Fruit fly (Drosophila melanogaster) whole organism, adult: ENCODE results near the gene CG43938.

Source experiments
- CG11617 ChIP-seq: fragments of 200-800 bp; sonication (Bioruptor generic); optimal IDR thresholded peaks from 2 replicates; lab custom pipeline; 2017; ENCODE audit warnings: mild to moderate bottlenecking, missing biosample characterization, missing genetic modification reagents, missing genetic modification characterization
- CG12768 ChIP-seq: fragments of 200-800 bp; sonication (Bioruptor generic); optimal IDR thresholded peaks from 2 replicates; lab custom pipeline; 2017; ENCODE audit warnings: missing biosample characterization, missing genetic modification characterization, mild to moderate bottlenecking, moderate library complexity, missing genetic modification reagents
- CG14711 ChIP-seq: fragments of 200-800 bp; sonication (Bioruptor generic); optimal IDR thresholded peaks from 2 replicates; lab custom pipeline; 2018; ENCODE audit warnings: missing biosample characterization, mild to moderate bottlenecking, missing genetic modification characterization, moderate library complexity
- CG1620 ChIP-seq: fragments of 200-800 bp; sonication (Bioruptor generic); optimal IDR thresholded peaks from 2 replicates; lab custom pipeline; 2016; ENCODE audit warnings: missing biosample characterization, missing genetic modification characterization
- CG33017 ChIP-seq: fragments of 200-800 bp; sonication (Bioruptor generic); optimal IDR thresholded peaks from 2 replicates; lab custom pipeline; 2018; ENCODE audit warnings: missing biosample characterization, mild to moderate bottlenecking, missing genetic modification characterization, moderate library complexity
- CG5204 ChIP-seq: fragments of 200-800 bp; sonication (Bioruptor generic); optimal IDR thresholded peaks from 2 replicates; lab custom pipeline; 2016; ENCODE audit warnings: missing biosample characterization, missing genetic modification characterization
- CG7045 ChIP-seq: fragments of 200-800 bp; sonication (Bioruptor generic); optimal IDR thresholded peaks from 2 replicates; lab custom pipeline; 2017; ENCODE audit warnings: missing biosample characterization, mild to moderate bottlenecking, missing genetic modification characterization
- CG7101 ChIP-seq: fragments of 200-800 bp; sonication (Bioruptor generic); optimal IDR thresholded peaks from 2 replicates; lab custom pipeline; 2018; ENCODE audit warnings: missing biosample characterization, mild to moderate bottlenecking, missing genetic modification characterization, moderate library complexity
- Clk ChIP-seq: fragments of 200-800 bp; sonication (Bioruptor generic); optimal IDR thresholded peaks from 2 replicates; lab custom pipeline; 2017; ENCODE audit warnings: missing biosample characterization, missing genetic modification characterization
- Crg-1 ChIP-seq: fragments of 200-800 bp; sonication (Bioruptor generic); optimal IDR thresholded peaks from 2 replicates; lab custom pipeline; 2016; ENCODE audit warnings: missing biosample characterization, missing genetic modification characterization
- Hr96 ChIP-seq: fragments of 200-800 bp; sonication (Bioruptor generic); optimal IDR thresholded peaks from 2 replicates; lab custom pipeline; 2016; ENCODE audit warnings: missing biosample characterization, missing genetic modification characterization
- Mnt ChIP-seq: fragments of 200-800 bp; sonication (Bioruptor generic); optimal IDR thresholded peaks from 2 replicates; lab custom pipeline; 2016; ENCODE audit warnings: missing biosample characterization, mild to moderate bottlenecking, missing genetic modification characterization
- bab1 ChIP-seq: fragments of 200-800 bp; sonication (Bioruptor generic); optimal IDR thresholded peaks from 3 replicates; lab custom pipeline; 2019; ENCODE audit warnings: missing biosample characterization, mild to moderate bottlenecking, missing genetic modification characterization, moderate library complexity
- cic ChIP-seq: fragments of 200-800 bp; sonication (Bioruptor generic); optimal IDR thresholded peaks from 2 replicates; lab custom pipeline; 2017; ENCODE audit warnings: missing biosample characterization, mild to moderate bottlenecking, missing genetic modification characterization, moderate library complexity
- cnc ChIP-seq, 2 experiments: fragments of >200 bp; optimal IDR thresholded peaks; 2 replicates each; lab custom pipeline; 2017
- kay ChIP-seq: fragments of 200-800 bp; sonication (Bioruptor generic); peaks from one replicate; lab custom pipeline; 2016; ENCODE audit warnings: missing biosample characterization, missing genetic modification characterization, borderline replicate concordance
- ovo ChIP-seq: fragments of 200-800 bp; sonication (Bioruptor generic); optimal IDR thresholded peaks from 2 replicates; lab custom pipeline; 2016; ENCODE audit warnings: missing biosample characterization, missing genetic modification characterization
- pad ChIP-seq: fragments of 200-800 bp; sonication (Bioruptor generic); optimal IDR thresholded peaks from 3 replicates; lab custom pipeline; 2017; ENCODE audit warnings: missing biosample characterization, missing genetic modification characterization, mild to moderate bottlenecking, moderate library complexity, missing genetic modification reagents
- tj ChIP-seq: fragments of 200-800 bp; sonication (Bioruptor generic); optimal IDR thresholded peaks from 3 replicates; lab custom pipeline; 2017; ENCODE audit warnings: missing biosample characterization, mild to moderate bottlenecking, missing genetic modification characterization, moderate library complexity
- toe ChIP-seq: fragments of 200-800 bp; sonication (Bioruptor generic); optimal IDR thresholded peaks from 2 replicates; lab custom pipeline; 2016; ENCODE audit warnings: missing biosample characterization, missing genetic modification characterization

Gene CG43938

DNA sequence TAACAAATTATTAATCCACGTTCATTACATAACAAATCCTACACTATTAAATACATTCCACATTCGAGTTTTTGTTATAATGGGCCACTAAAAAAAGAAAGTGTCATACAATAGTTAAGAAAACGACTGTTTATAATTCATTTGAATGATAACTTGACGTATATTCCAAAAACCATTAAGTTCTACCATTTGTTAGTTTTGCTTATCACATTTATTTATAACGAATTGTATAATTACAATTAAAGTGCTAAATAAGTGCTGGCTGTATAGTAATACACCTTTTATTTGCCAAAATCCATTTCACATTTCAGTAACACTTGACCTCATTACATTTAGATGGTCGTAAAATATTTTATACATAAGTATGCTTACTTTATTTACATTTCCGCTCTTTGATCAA, 14.8 kb downstream of the CG43938 start, which contains the start of gene CG10565:
Gene CG10565 (minus strand): TSS at position 101 of the 400 bp plus-strand sequence.
- TF ChIP-seq CG5204 (GFP tag; lab: Kevin White, UChicago) (peak; percentile 36), toe (GFP tag; lab: Kevin White, UChicago) (no peak)

DNA sequence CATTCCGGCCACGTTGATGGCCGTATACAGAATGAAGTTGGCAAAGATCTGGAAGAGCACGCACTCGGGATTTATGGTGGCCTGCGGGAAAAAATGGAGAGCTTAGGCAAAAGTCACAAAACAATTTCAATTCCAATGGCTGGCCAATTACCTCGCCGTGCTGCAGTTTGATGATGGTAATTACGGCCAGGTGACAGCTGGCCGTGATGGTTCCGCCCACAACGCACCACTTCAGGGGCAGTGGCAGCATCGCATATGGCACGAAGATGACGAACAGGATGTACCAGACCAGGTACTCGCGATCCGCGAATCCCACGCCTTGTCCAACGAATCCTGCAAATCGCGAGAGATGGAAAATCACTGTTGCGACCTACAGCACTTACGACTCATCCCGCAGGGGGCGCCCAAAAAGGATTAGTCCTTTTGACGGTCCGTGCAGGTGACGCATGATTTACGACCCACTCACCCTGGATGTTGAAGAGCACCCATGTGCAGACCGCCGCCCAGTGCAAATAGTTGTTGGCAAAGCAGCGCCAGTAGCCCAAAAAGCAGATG, 24.5 kb downstream of the CG43938 start:
- TF ChIP-seq Hr96 (GFP tag; lab: Kevin White, UChicago): no peak
- TF ChIP-seq kay (GFP tag; lab: Kevin White, UChicago): no peak

DNA sequence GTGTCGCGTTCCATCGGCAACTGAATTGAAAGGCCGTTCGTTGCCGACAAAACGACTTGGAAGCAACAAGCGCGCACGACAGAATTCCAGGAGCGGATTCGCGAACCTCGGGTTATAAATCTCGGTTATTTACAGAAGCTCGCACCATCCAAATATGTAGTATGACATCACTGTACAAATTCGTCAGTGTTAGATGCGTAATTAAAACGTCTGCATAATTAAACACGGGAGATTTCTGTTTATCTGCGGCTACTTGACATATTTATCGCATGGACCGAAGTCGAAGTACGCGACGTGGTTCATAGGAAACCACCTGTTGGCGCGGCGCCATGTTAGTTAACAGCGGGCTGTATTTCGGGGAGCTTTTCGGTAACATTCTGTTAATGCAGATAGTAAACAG, 50.5 kb downstream of the CG43938 start, which contains the start of gene Ac78C:
Gene Ac78C (minus strand): TSS at position 26 of the 400 bp plus-strand sequence.
- peak; percentile 88 for TF ChIP-seq CG7045 (GFP tag; lab: Kevin White, UChicago)
- TF ChIP-seq Clk (GFP tag; lab: Kevin White, UChicago): peak; percentile 69
- peak; percentile 89 for TF ChIP-seq Hr96 (GFP tag; lab: Kevin White, UChicago)
- peak; percentile 74 for TF ChIP-seq CG14711 (tag; lab: Kevin White, UChicago)
- TF ChIP-seq CG1620 (GFP tag; lab: Kevin White, UChicago): peak; percentile 75
- peak; percentile 83 for TF ChIP-seq CG7101
- TF ChIP-seq bab1 (GFP tag; lab: Kevin White, UChicago): peak; percentile 75
- TF ChIP-seq toe (GFP tag; lab: Kevin White, UChicago): peak; percentile 88
- TF ChIP-seq tj: peak; percentile 39
- TF ChIP-seq CG5204 (GFP tag; lab: Kevin White, UChicago): peak; percentile 89
- peak; percentile 58 for TF ChIP-seq pad (GFP tag; lab: Kevin White, UChicago)
- no peak for TF ChIP-seq cnc (optimal IDR thresholded peaks at IDR 0.05; lab: Kevin White, UChicago)
- TF ChIP-seq CG33017: peak; percentile 86
- TF ChIP-seq CG12768 (GFP tag; lab: Kevin White, UChicago): peak; percentile 95
- peak; percentile 81 for TF ChIP-seq Mnt (GFP tag; lab: Kevin White, UChicago)
- TF ChIP-seq Crg-1 (GFP tag; lab: Kevin White, UChicago): peak; percentile 70
- peak; percentile 67 for TF ChIP-seq ovo (GFP tag; lab: Kevin White, UChicago)
- peak; percentile 53 for TF ChIP-seq CG11617 (GFP tag; lab: Kevin White, UChicago)
- TF ChIP-seq kay (GFP tag; lab: Kevin White, UChicago): no peak
- TF ChIP-seq cic (GFP tag; lab: Kevin White, UChicago): peak; percentile 77

DNA sequence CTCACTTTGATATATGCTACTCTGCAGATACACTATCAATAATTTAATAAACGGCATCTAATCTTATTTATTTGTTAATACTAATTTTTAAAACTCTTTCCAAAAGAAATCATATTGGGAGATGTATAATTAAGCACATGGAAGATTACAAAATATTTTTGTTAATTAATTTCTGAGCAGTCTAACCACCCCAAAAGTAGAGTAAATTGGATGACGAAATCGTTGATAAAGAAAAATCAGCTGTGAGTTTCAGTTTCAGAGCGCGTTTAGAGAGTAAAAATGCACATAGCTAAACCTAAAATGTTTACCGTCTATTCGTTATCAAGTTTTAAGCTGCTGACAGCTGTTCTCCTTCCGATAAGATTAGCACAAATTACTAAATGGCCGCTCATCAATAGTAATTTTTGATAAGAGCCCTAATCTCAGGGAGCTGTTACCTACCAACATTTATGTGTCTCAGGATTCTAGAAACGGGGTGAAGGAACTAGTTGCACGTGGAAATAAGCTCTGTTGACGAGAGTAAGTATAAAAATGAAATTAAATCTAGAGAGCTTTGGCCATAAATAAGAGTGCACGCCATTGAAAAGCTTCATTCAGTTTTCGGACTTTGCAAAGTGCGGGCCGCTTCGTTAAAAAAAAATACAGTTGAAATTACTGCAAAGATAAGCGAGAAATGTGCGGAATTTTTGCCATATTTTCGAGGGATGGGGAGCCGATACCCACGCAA, 51.2 kb downstream of the CG43938 start, which contains the start of the genes chb and AsnS:
Gene chb (plus strand): TSS at position 327 of the 727 bp plus-strand sequence.
Gene AsnS (plus strand): TSS at position 592 of the 727 bp plus-strand sequence.
- peak; percentile 69 for TF ChIP-seq ovo (GFP tag; lab: Kevin White, UChicago)
- TF ChIP-seq kay (GFP tag; lab: Kevin White, UChicago): peak; percentile 91
- TF ChIP-seq CG5204 (GFP tag; lab: Kevin White, UChicago): no peak
- TF ChIP-seq cnc (optimal IDR thresholded peaks at IDR 0.05; lab: Kevin White, UChicago): no peak
- TF ChIP-seq CG7045 (GFP tag; lab: Kevin White, UChicago): peak; percentile 43
- TF ChIP-seq CG12768 (GFP tag; lab: Kevin White, UChicago): peak; percentile 28
- no peak for TF ChIP-seq Crg-1 (GFP tag; lab: Kevin White, UChicago)
- TF ChIP-seq pad (GFP tag; lab: Kevin White, UChicago): no peak
- no peak for TF ChIP-seq Hr96 (GFP tag; lab: Kevin White, UChicago)
- TF ChIP-seq CG14711 (tag; lab: Kevin White, UChicago): peak; percentile 90
- TF ChIP-seq Clk (GFP tag; lab: Kevin White, UChicago): no peak
- TF ChIP-seq Mnt (GFP tag; lab: Kevin White, UChicago): peak; percentile 92
- TF ChIP-seq cic (GFP tag; lab: Kevin White, UChicago): peak; percentile 94
- TF ChIP-seq CG7101: peak; percentile 89
- peak; percentile 91 for TF ChIP-seq CG33017
- TF ChIP-seq CG11617 (GFP tag; lab: Kevin White, UChicago): peak; percentile 42
- TF ChIP-seq CG1620 (GFP tag; lab: Kevin White, UChicago): no peak
- peak; percentile 93 for TF ChIP-seq bab1 (GFP tag; lab: Kevin White, UChicago)
- peak; percentile 86 for TF ChIP-seq tj
- no peak for TF ChIP-seq toe (GFP tag; lab: Kevin White, UChicago)
